Worm (Caenorhabditis elegans) whole organism, L4 larva: Measurements from ENCODE around the gene C26B9.6.

Experiments used
- F49E8.2 ChIP-seq: sonication (generic microtip); optimal IDR thresholded peaks from 2 replicates; lab custom pipeline; 2016; ENCODE audit warnings: missing compliant biosample characterization, mild to moderate bottlenecking, missing genetic modification characterization, borderline replicate concordance
- R02D3.7 ChIP-seq: fragments of 150-350 bp; sonication (generic microtip); optimal IDR thresholded peaks from 3 replicates; lab custom pipeline; 2014; ENCODE audit warnings: missing biosample characterization, missing genetic modification characterization
- ZK546.5 ChIP-seq, 2 experiments: sonication (generic microtip); optimal IDR thresholded peaks; 2 replicates each; lab custom pipeline; 2017; ENCODE audit warnings: missing biosample characterization in 2 of 2, missing genetic modification characterization in 2 of 2
- aha-1 ChIP-seq: fragments of 150-350 bp; peaks from one replicate; lab custom pipeline; 2014; ENCODE audit warnings: missing biosample characterization, missing genetic modification characterization
- ama-1 ChIP-seq: fragments of 150-350 bp; optimal IDR thresholded peaks from 2 replicates; lab custom pipeline; 2014; ENCODE audit warnings: inconsistent platforms, mixed read lengths
- dve-1 ChIP-seq: sonication (generic microtip); optimal IDR thresholded peaks from 2 replicates; lab custom pipeline; 2017; ENCODE audit warnings: antibody characterized with exemption, mild to moderate bottlenecking, missing genetic modification characterization, missing compliant biosample characterization; ENCODE audit not compliant: insufficient read depth
- egl-27 ChIP-seq: sonication (generic microtip); optimal IDR thresholded peaks from 3 replicates; lab custom pipeline; 2017; ENCODE audit warnings: missing biosample characterization, missing genetic modification reagents, missing genetic modification characterization
- fos-1 ChIP-seq: fragments of 150-350 bp; optimal IDR thresholded peaks from 2 replicates; lab custom pipeline; 2014; ENCODE audit warnings: missing biosample characterization, missing genetic modification characterization
- lsy-2 ChIP-seq, 2 experiments: fragments of 150-350 bp in 1 of 2; sonication (generic microtip) in 1 of 2; optimal IDR thresholded peaks; 2 replicates each; lab custom pipeline; 2014 to 2017; ENCODE audit warnings: missing biosample characterization in 2 of 2, missing genetic modification characterization in 2 of 2
- mes-2 ChIP-seq: sonication (generic microtip); optimal IDR thresholded peaks from 2 replicates; lab custom pipeline; 2016; ENCODE audit warnings: missing genotype, mild to moderate bottlenecking, missing genetic modification characterization, missing compliant biosample characterization; ENCODE audit not compliant: poor library complexity, severe bottlenecking
- nhr-25 ChIP-seq: sonication (generic microtip); optimal IDR thresholded peaks from 2 replicates; lab custom pipeline; 2017; ENCODE audit warnings: missing genetic modification characterization, mild to moderate bottlenecking, missing compliant biosample characterization, antibody characterized with exemption, moderate library complexity, borderline replicate concordance; ENCODE audit not compliant: insufficient read depth
- nhr-41 ChIP-seq: fragments of 200-800 bp; sonication (Bioruptor generic); IDR thresholded peaks from 2 replicates; pipeline ENCODE4 v1.3.6; 2022; ENCODE audit warnings: missing genetic modification reagents, missing genetic modification characterization, missing compliant biosample characterization
- snpc-1.2 ChIP-seq: fragments of 200-800 bp; sonication (Bioruptor generic); IDR thresholded peaks from 2 replicates; pipeline ENCODE4 v1.3.6; 2022; ENCODE audit warnings: missing genetic modification reagents, missing genetic modification characterization, missing compliant biosample characterization
- spr-1 ChIP-seq: sonication (generic microtip); optimal IDR thresholded peaks from 2 replicates; lab custom pipeline; 2016; ENCODE audit warnings: mild to moderate bottlenecking, missing genetic modification characterization, missing compliant biosample characterization

- no peak for TF ChIP-seq R02D3.7
- no peak for TF ChIP-seq snpc-1.2 (GFP tag; lab: Robert Waterston, UW)
- no peak for TF ChIP-seq F49E8.2 (tag; lab: Kevin White, UChicago)
- TF ChIP-seq nhr-41 (GFP tag; lab: Robert Waterston, UW), result no peak
- no peak for TF ChIP-seq egl-27 (tag; lab: Kevin White, UChicago)
- no peak for TF ChIP-seq aha-1 (tag; lab: Kevin White, UChicago)
- no peak for TF ChIP-seq fos-1 (tag; lab: Kevin White, UChicago)
- TF ChIP-seq dve-1, result no peak
- no peak for TF ChIP-seq ZK546.5 (tag; optimal IDR thresholded peaks at IDR 0.05; lab: Kevin White, UChicago)
- no peak for TF ChIP-seq mes-2
- no peak for TF ChIP-seq ama-1
- TF ChIP-seq nhr-25 (tag; lab: Kevin White, UChicago), result no peak
- TF ChIP-seq spr-1 (tag; lab: Kevin White, UChicago), result no peak
- no peak for TF ChIP-seq lsy-2 (tag; optimal IDR thresholded peaks at IDR 0.05; lab: Kevin White, UChicago)
These were observed 37.4 kb upstream of the C26B9.6 start, which contains the start of gene F35C8.8 for ce11 chrX:5372638-5373037.
